Worm (Caenorhabditis elegans): ENCODE data around the gene T13C2.3.
A peak's percentile ranks its signal among the peaks of the same experiment; 100 is the strongest.

Gene T13C2.3

DNA sequence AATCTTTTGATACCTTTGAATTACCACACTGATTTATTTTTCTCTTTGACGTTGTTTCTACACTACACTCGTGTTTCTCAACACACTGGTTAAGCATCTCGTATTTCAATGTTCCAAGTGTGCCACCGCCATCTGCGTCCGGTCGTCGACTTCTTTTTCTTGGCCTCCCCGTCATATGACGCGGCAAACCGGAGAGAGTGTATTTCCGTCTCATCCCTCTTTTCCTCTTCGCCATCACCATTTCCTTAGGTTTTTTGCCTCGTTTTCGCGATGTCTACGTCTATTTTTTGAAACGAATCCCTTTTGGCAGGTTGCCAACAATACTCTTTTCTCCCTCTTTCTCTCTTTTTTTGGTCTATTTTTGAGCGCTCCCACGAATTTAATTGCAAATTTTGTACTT lies 49.9 kb downstream of the T13C2.3 start:
- TF ChIP-seq nhr-21 (tag; optimal IDR thresholded peaks at IDR 0.05) = no peak
- no peak for TF ChIP-seq mbf-1 (tag; optimal IDR thresholded peaks at IDR 0.05)
- TF ChIP-seq ceh-82 (tag; optimal IDR thresholded peaks at IDR 0.05) = no peak
- TF ChIP-seq ceh-16 (tag; optimal IDR thresholded peaks at IDR 0.05) = no peak
- peak; percentile 21 for TF ChIP-seq unc-55 (GFP tag; optimal IDR thresholded peaks at IDR 0.05)
- peak; percentile 56 for TF ChIP-seq C34F6.9 (tag; optimal IDR thresholded peaks at IDR 0.05)
- TF ChIP-seq ztf-1 (GFP tag; conservative IDR thresholded peaks at IDR 0.05) = no peak
- no peak for TF ChIP-seq ztf-4 (tag; optimal IDR thresholded peaks at IDR 0.05)
- no peak for TF ChIP-seq peb-1 (tag; optimal IDR thresholded peaks at IDR 0.05)
- no peak for TF ChIP-seq lin-11 (tag; optimal IDR thresholded peaks at IDR 0.05)
- peak; percentile 35 for TF ChIP-seq nhr-25 (tag; optimal IDR thresholded peaks at IDR 0.05)
- TF ChIP-seq elt-1 (tag; optimal IDR thresholded peaks at IDR 0.05) = no peak
- no peak for TF ChIP-seq sma-3 (GFP tag; optimal IDR thresholded peaks at IDR 0.05)
- TF ChIP-seq nhr-11 (tag; optimal IDR thresholded peaks at IDR 0.05) = no peak
- peak; percentile 92 for TF ChIP-seq nhr-129 (tag; optimal IDR thresholded peaks at IDR 0.05)
- no peak for TF ChIP-seq nhr-77 (tag; optimal IDR thresholded peaks at IDR 0.05)
- no peak for TF ChIP-seq lin-13 (GFP tag; optimal IDR thresholded peaks at IDR 0.05)
- no peak for TF ChIP-seq nhr-237 (tag; optimal IDR thresholded peaks at IDR 0.05)
- no peak for TF ChIP-seq aly-2 (tag; optimal IDR thresholded peaks at IDR 0.05)
- no peak for TF ChIP-seq elt-3 (tag; optimal IDR thresholded peaks at IDR 0.05)
- no peak for TF ChIP-seq nhr-23 (tag; optimal IDR thresholded peaks at IDR 0.05)
- TF ChIP-seq ZK546.5 (tag; optimal IDR thresholded peaks at IDR 0.05) = no peak
- TF ChIP-seq unc-62 (GFP tag; optimal IDR thresholded peaks at IDR 0.05) = no peak
- no peak for TF ChIP-seq alr-1 (tag; optimal IDR thresholded peaks at IDR 0.05)
- TF ChIP-seq zag-1 (tag; optimal IDR thresholded peaks at IDR 0.05) = no peak
- no peak for TF ChIP-seq ama-1 (optimal IDR thresholded peaks at IDR 0.05)
- no peak for TF ChIP-seq skn-1 (tag; optimal IDR thresholded peaks at IDR 0.05)
- TF ChIP-seq nhr-6 (tag; optimal IDR thresholded peaks at IDR 0.05) = no peak
- peak; percentile 66 for TF ChIP-seq crh-2 (tag; optimal IDR thresholded peaks at IDR 0.05)
- peak; percentile 37 for TF ChIP-seq sem-4 (tag; optimal IDR thresholded peaks at IDR 0.05)
- TF ChIP-seq F13H6.1 (tag; optimal IDR thresholded peaks at IDR 0.05) = peak; percentile 76
- TF ChIP-seq lin-39 (tag; optimal IDR thresholded peaks at IDR 0.05) = no peak
- TF ChIP-seq ztf-11 (tag; optimal IDR thresholded peaks at IDR 0.05) = no peak
- no peak for TF ChIP-seq dmd-4 (tag; optimal IDR thresholded peaks at IDR 0.05)
- TF ChIP-seq blmp-1 (tag; optimal IDR thresholded peaks at IDR 0.05; ENCODE audit: insufficient read depth) = no peak
- TF ChIP-seq mdl-1 (tag; optimal IDR thresholded peaks at IDR 0.05) = peak in 1 of 2 experiments; percentile 43
- TF ChIP-seq gmeb-1 (tag; optimal IDR thresholded peaks at IDR 0.05) = no peak
- no peak for TF ChIP-seq unc-39 (tag; optimal IDR thresholded peaks at IDR 0.05)
- TF ChIP-seq snpc-4 (tag; optimal IDR thresholded peaks at IDR 0.05) = no peak
- no peak for TF ChIP-seq fos-1 (tag; optimal IDR thresholded peaks at IDR 0.05)
- peak; percentile 80 for TF ChIP-seq sma-9 (GFP tag; optimal IDR thresholded peaks at IDR 0.05)
- no peak for TF ChIP-seq sma-9 (tag; optimal IDR thresholded peaks at IDR 0.05)
- TF ChIP-seq lsy-2 (tag; optimal IDR thresholded peaks at IDR 0.05) = peak in 1 of 2 experiments; percentile 57
- TF ChIP-seq egl-27 (tag; optimal IDR thresholded peaks at IDR 0.05) = peak; percentile 76
- no peak for TF ChIP-seq nhr-10 (tag; optimal IDR thresholded peaks at IDR 0.05)
- no peak for TF ChIP-seq mab-5 (tag; optimal IDR thresholded peaks at IDR 0.05)
- TF ChIP-seq R02D3.7 (tag; optimal IDR thresholded peaks at IDR 0.05) = no peak
- no peak for TF ChIP-seq nhr-12 (tag; optimal IDR thresholded peaks at IDR 0.05)
- no peak for TF ChIP-seq Y55F3AM.14 (GFP tag; optimal IDR thresholded peaks at IDR 0.05)

DNA sequence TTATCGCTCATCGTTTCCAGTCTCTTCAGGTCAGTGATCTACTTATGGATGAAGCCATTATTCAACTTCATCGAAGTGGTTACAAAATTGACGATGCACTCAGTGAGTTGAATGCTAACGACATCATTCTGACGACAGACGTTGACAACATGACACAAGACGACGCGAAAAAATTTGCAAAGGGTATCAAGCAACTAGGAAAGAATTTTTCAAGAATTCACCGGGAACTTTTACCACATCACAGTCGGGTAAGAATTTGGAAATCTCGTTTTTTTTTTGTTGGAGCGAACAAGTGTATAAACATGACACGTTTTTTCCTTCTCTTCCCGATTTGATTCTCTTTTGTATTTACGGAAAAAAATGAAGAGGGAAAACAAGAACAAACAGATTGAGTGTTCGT lies 51.6 kb downstream of the T13C2.3 start:
- TF ChIP-seq nhr-77 (tag; optimal IDR thresholded peaks at IDR 0.05) = no peak
- no peak for TF ChIP-seq ceh-16 (tag; optimal IDR thresholded peaks at IDR 0.05)
- no peak for TF ChIP-seq lin-39 (tag; optimal IDR thresholded peaks at IDR 0.05)
- no peak for TF ChIP-seq unc-62 (GFP tag; optimal IDR thresholded peaks at IDR 0.05)
- no peak for TF ChIP-seq Y55F3AM.14 (GFP tag; optimal IDR thresholded peaks at IDR 0.05)
- TF ChIP-seq lin-11 (tag; optimal IDR thresholded peaks at IDR 0.05) = no peak
- TF ChIP-seq mbf-1 (tag; optimal IDR thresholded peaks at IDR 0.05) = no peak
- no peak for TF ChIP-seq ztf-1 (GFP tag; conservative IDR thresholded peaks at IDR 0.05)
- no peak for TF ChIP-seq ceh-82 (tag; optimal IDR thresholded peaks at IDR 0.05)
- TF ChIP-seq C34F6.9 (tag; optimal IDR thresholded peaks at IDR 0.05) = no peak
- TF ChIP-seq mdl-1 (tag; optimal IDR thresholded peaks at IDR 0.05) = no peak
- TF ChIP-seq fos-1 (tag; optimal IDR thresholded peaks at IDR 0.05) = no peak
- no peak for TF ChIP-seq nhr-237 (tag; optimal IDR thresholded peaks at IDR 0.05)
- TF ChIP-seq sem-4 (tag; optimal IDR thresholded peaks at IDR 0.05) = no peak
- TF ChIP-seq elt-1 (tag; optimal IDR thresholded peaks at IDR 0.05) = no peak
- no peak for TF ChIP-seq lsy-2 (tag; optimal IDR thresholded peaks at IDR 0.05)

Data from whole organism, L2 larva.